Fruit fly (Drosophila melanogaster) whole organism, embryonic: ENCODE measurements around the gene CG13676.
A peak's percentile ranks its signal among the peaks of the same experiment; 100 is the strongest.

Experiments
- Aef1 ChIP-seq: fragments of 200-800 bp; sonication (Bioruptor generic); IDR thresholded peaks from 3 replicates; pipeline ENCODE4 v1.3.6; 2022; ENCODE audit warnings: missing biosample characterization, missing genetic modification characterization
- B-H2 ChIP-seq: fragments of 200-800 bp; sonication (Bioruptor generic); optimal IDR thresholded peaks from 2 replicates; lab custom pipeline; 2018; ENCODE audit warnings: missing biosample characterization, mild to moderate bottlenecking, missing genetic modification characterization
- CG10366 ChIP-seq: fragments of 200-800 bp; sonication (Bioruptor generic); IDR thresholded peaks from 2 replicates; pipeline ENCODE4 v1.3.6; 2022; ENCODE audit warnings: missing biosample characterization, missing genetic modification characterization
- CG12236 ChIP-seq: fragments of 200-800 bp; sonication (Bioruptor generic); optimal IDR thresholded peaks from 2 replicates; lab custom pipeline; 2016; ENCODE audit warnings: missing biosample characterization, missing genetic modification characterization
- CG12299 ChIP-seq: fragments of 200-800 bp; sonication (Bioruptor generic); optimal IDR thresholded peaks from 2 replicates; lab custom pipeline; 2018; ENCODE audit warnings: missing biosample characterization, mild to moderate bottlenecking, missing genetic modification characterization
- CG13123 ChIP-seq: fragments of 200-800 bp; sonication (Bioruptor generic); optimal IDR thresholded peaks from 2 replicates; lab custom pipeline; 2016; ENCODE audit warnings: missing biosample characterization, missing genetic modification characterization
- CG16813 ChIP-seq: fragments of 200-800 bp; sonication (Bioruptor generic); IDR thresholded peaks from 3 replicates; pipeline ENCODE4 v1.3.6; 2022; ENCODE audit warnings: missing biosample characterization, missing genetic modification characterization; ENCODE audit not compliant: partially characterized antibody
- CG17568 ChIP-seq: fragments of 200-800 bp; sonication (Bioruptor generic); optimal IDR thresholded peaks from 2 replicates; lab custom pipeline; 2018; ENCODE audit warnings: missing biosample characterization, mild to moderate bottlenecking, missing genetic modification characterization, moderate library complexity
- CG1832 ChIP-seq: fragments of 200-800 bp; sonication (Bioruptor generic); optimal IDR thresholded peaks from 2 replicates; lab custom pipeline; 2017; ENCODE audit warnings: missing biosample characterization, mild to moderate bottlenecking, missing genetic modification characterization, inconsistent platforms
- CG30020 ChIP-seq: fragments of 200-800 bp; optimal IDR thresholded peaks from 2 replicates; lab custom pipeline; 2019; ENCODE audit warnings: missing biosample characterization, mild to moderate bottlenecking, missing genetic modification characterization, moderate library complexity
- CG30403 ChIP-seq: fragments of 200-800 bp; sonication (Bioruptor generic); optimal IDR thresholded peaks from 3 replicates; lab custom pipeline; 2016; ENCODE audit warnings: missing biosample characterization, missing genetic modification characterization
- CG31441 ChIP-seq: fragments of 200-800 bp; sonication (Bioruptor generic); IDR thresholded peaks from 2 replicates; pipeline ENCODE4 v1.3.6; 2022; ENCODE audit warnings: missing biosample characterization, missing genetic modification characterization
- CG42726 ChIP-seq: fragments of 200-800 bp; sonication (Bioruptor generic); IDR thresholded peaks from 2 replicates; pipeline ENCODE4 v1.3.6; 2022; ENCODE audit warnings: missing biosample characterization, missing genetic modification characterization; ENCODE audit not compliant: partially characterized antibody
- CG4282 ChIP-seq: fragments of 200-800 bp; sonication (Bioruptor generic); optimal IDR thresholded peaks from 2 replicates; lab custom pipeline; 2016; ENCODE audit warnings: missing biosample characterization, missing genetic modification characterization
- CG4404 ChIP-seq: fragments of 200-800 bp; sonication (Bioruptor generic); IDR thresholded peaks from 2 replicates; pipeline ENCODE4 v1.3.6; 2022; ENCODE audit warnings: missing biosample characterization, missing genetic modification characterization
- CG7987 ChIP-seq: fragments of 200-800 bp; sonication (Bioruptor generic); optimal IDR thresholded peaks from 2 replicates; lab custom pipeline; 2018; ENCODE audit warnings: missing biosample characterization, mild to moderate bottlenecking, missing genetic modification characterization, moderate library complexity
- CG9817 ChIP-seq: fragments of 200-800 bp; sonication (Bioruptor generic); optimal IDR thresholded peaks from 2 replicates; lab custom pipeline; 2018; ENCODE audit warnings: missing biosample characterization, mild to moderate bottlenecking, missing genetic modification characterization, moderate library complexity
- CG9932 ChIP-seq: fragments of 200-800 bp; sonication (Bioruptor generic); IDR thresholded peaks from 2 replicates; pipeline ENCODE4 v1.3.6; 2022; ENCODE audit warnings: missing biosample characterization, missing genetic modification characterization
- CHES-1-like ChIP-seq: fragments of 200-800 bp; sonication (Bioruptor generic); optimal IDR thresholded peaks from 2 replicates; lab custom pipeline; 2016; ENCODE audit warnings: missing biosample characterization, missing genetic modification characterization
- CTCF ChIP-seq: fragments of 200-800 bp; sonication (Bioruptor generic); optimal IDR thresholded peaks from 2 replicates; lab custom pipeline; 2017; ENCODE audit warnings: missing biosample characterization, mild to moderate bottlenecking, missing genetic modification characterization, moderate library complexity
- CoRest ChIP-seq: fragments of 200-800 bp; sonication (Bioruptor generic); optimal IDR thresholded peaks from 3 replicates; lab custom pipeline; 2018; ENCODE audit warnings: missing biosample characterization, mild to moderate bottlenecking, missing genetic modification characterization, moderate library complexity
- Eip74EF ChIP-seq, 2 experiments: fragments of 200-800 bp in 1 of 2; fragments of >200 bp in 1 of 2; sonication (Bioruptor generic) in 1 of 2; optimal IDR thresholded peaks; 2 replicates each; lab custom pipeline; 2017 to 2019; ENCODE audit warnings: missing biosample characterization in 2 of 2, missing genetic modification characterization in 2 of 2, mild to moderate bottlenecking in 1 of 2, moderate library complexity in 1 of 2
- HLH4C ChIP-seq: fragments of 200-800 bp; sonication (Bioruptor generic); IDR thresholded peaks from 3 replicates; pipeline ENCODE4 v1.3.6; 2022; ENCODE audit warnings: missing biosample characterization, missing genetic modification characterization; ENCODE audit not compliant: partially characterized antibody
- HLHmδ ChIP-seq: fragments of 200-800 bp; sonication (Bioruptor generic); optimal IDR thresholded peaks from 2 replicates; lab custom pipeline; 2018; ENCODE audit warnings: missing biosample characterization, mild to moderate bottlenecking, missing genetic modification characterization, moderate library complexity
- Hand ChIP-seq: fragments of 200-800 bp; sonication (Bioruptor generic); optimal IDR thresholded peaks from 2 replicates; lab custom pipeline; 2017; ENCODE audit warnings: mild to moderate bottlenecking, missing biosample characterization, missing genetic modification reagents, missing genetic modification characterization
- Hr78 ChIP-seq, 2 experiments: fragments of 200-800 bp in 1 of 2; fragments of >200 bp in 1 of 2; sonication (Bioruptor generic) in 1 of 2; optimal IDR thresholded peaks; 2 replicates each; lab custom pipeline; 2017 to 2019; ENCODE audit warnings: missing biosample characterization in 2 of 2, missing genetic modification characterization in 2 of 2, mild to moderate bottlenecking in 1 of 2, moderate library complexity in 1 of 2
- MBD-R2 ChIP-seq: fragments of 200-800 bp; sonication (Bioruptor generic); IDR thresholded peaks from 2 replicates; pipeline ENCODE4 v1.3.6; 2022; ENCODE audit warnings: missing biosample characterization, missing genetic modification characterization
- Neu2 ChIP-seq: fragments of 200-800 bp; sonication (Bioruptor generic); optimal IDR thresholded peaks from 3 replicates; lab custom pipeline; 2016; ENCODE audit warnings: missing biosample characterization, missing genetic modification characterization, borderline replicate concordance
- Opbp ChIP-seq: fragments of 200-800 bp; sonication (Bioruptor generic); IDR thresholded peaks from 3 replicates; pipeline ENCODE4 v1.3.6; 2022; ENCODE audit warnings: missing biosample characterization, missing genetic modification characterization; ENCODE audit not compliant: partially characterized antibody
- PHDP ChIP-seq: fragments of 200-800 bp; sonication (Bioruptor generic); optimal IDR thresholded peaks from 3 replicates; lab custom pipeline; 2018; ENCODE audit warnings: missing biosample characterization, mild to moderate bottlenecking, missing genetic modification characterization, moderate library complexity
- Rx ChIP-seq: fragments of 200-800 bp; sonication (Bioruptor generic); IDR thresholded peaks from 2 replicates; pipeline ENCODE4 v1.3.6; 2022; ENCODE audit warnings: missing biosample characterization, missing genetic modification characterization
- Spps ChIP-seq: fragments of 200-800 bp; sonication (Bioruptor generic); optimal IDR thresholded peaks from 2 replicates; lab custom pipeline; 2018; ENCODE audit warnings: missing biosample characterization, mild to moderate bottlenecking, missing genetic modification characterization
- chn ChIP-seq: fragments of 200-800 bp; sonication (Bioruptor generic); optimal IDR thresholded peaks from 2 replicates; lab custom pipeline; 2016; ENCODE audit warnings: missing biosample characterization, missing genetic modification characterization
- da ChIP-seq: fragments of 200-800 bp; sonication (Bioruptor generic); optimal IDR thresholded peaks from 2 replicates; lab custom pipeline; 2016; ENCODE audit warnings: missing biosample characterization, missing genetic modification characterization
- dm ChIP-seq: fragments of 200-800 bp; sonication (Bioruptor generic); optimal IDR thresholded peaks from 3 replicates; lab custom pipeline; 2016; ENCODE audit warnings: missing biosample characterization, missing genetic modification characterization
- fd64A ChIP-seq: fragments of 200-800 bp; sonication (Bioruptor generic); optimal IDR thresholded peaks from 3 replicates; lab custom pipeline; 2018; ENCODE audit warnings: missing biosample characterization, mild to moderate bottlenecking, missing genetic modification characterization
- gem ChIP-seq: fragments of 200-800 bp; sonication (Bioruptor generic); optimal IDR thresholded peaks from 2 replicates; lab custom pipeline; 2019; ENCODE audit warnings: missing biosample characterization, mild to moderate bottlenecking, missing genetic modification characterization, moderate library complexity
- gfzf ChIP-seq: fragments of 200-800 bp; sonication (Bioruptor generic); optimal IDR thresholded peaks from 2 replicates; lab custom pipeline; 2016; ENCODE audit warnings: missing biosample characterization, mild to moderate bottlenecking, missing genetic modification characterization, moderate library complexity
- gsb-n ChIP-seq: fragments of 200-800 bp; sonication (Bioruptor generic); optimal IDR thresholded peaks from 3 replicates; lab custom pipeline; 2018; ENCODE audit warnings: missing biosample characterization, mild to moderate bottlenecking, missing genetic modification characterization
- ind ChIP-seq: fragments of 200-800 bp; sonication (Bioruptor generic); optimal IDR thresholded peaks from 3 replicates; lab custom pipeline; 2016; ENCODE audit warnings: missing biosample characterization, missing genetic modification characterization
- pb ChIP-seq: fragments of 200-800 bp; sonication (Bioruptor generic); optimal IDR thresholded peaks from 3 replicates; lab custom pipeline; 2016; ENCODE audit warnings: missing biosample characterization, missing genetic modification characterization
- pho ChIP-seq: fragments of 200-800 bp; sonication (Bioruptor generic); optimal IDR thresholded peaks from 2 replicates; lab custom pipeline; 2016; ENCODE audit warnings: missing biosample characterization, missing genetic modification characterization
- phol ChIP-seq: fragments of 200-800 bp; sonication (Bioruptor generic); optimal IDR thresholded peaks from 3 replicates; lab custom pipeline; 2018; ENCODE audit warnings: missing biosample characterization, mild to moderate bottlenecking, missing genetic modification characterization, moderate library complexity
- salm ChIP-seq: fragments of 200-800 bp; sonication (Bioruptor generic); optimal IDR thresholded peaks from 2 replicates; lab custom pipeline; 2018; ENCODE audit warnings: missing biosample characterization, mild to moderate bottlenecking, missing genetic modification characterization
- sisA ChIP-seq: fragments of 200-800 bp; sonication (Bioruptor generic); IDR thresholded peaks from 2 replicates; pipeline ENCODE4 v1.3.6; 2022; ENCODE audit warnings: missing biosample characterization, missing genetic modification characterization
- ssp ChIP-seq: fragments of 200-800 bp; sonication (Bioruptor generic); IDR thresholded peaks from 2 replicates; pipeline ENCODE4 v1.3.6; 2022; ENCODE audit warnings: missing biosample characterization, missing genetic modification characterization
- vnd ChIP-seq: fragments of 200-800 bp; sonication (Bioruptor generic); IDR thresholded peaks from 3 replicates; pipeline ENCODE4 v1.3.6; 2022; ENCODE audit warnings: missing biosample characterization, missing genetic modification characterization; ENCODE audit not compliant: partially characterized antibody
- z ChIP-seq: fragments of 200-800 bp; sonication (Bioruptor generic); IDR thresholded peaks from 3 replicates; pipeline ENCODE4 v1.3.6; 2022; ENCODE audit warnings: missing biosample characterization, missing genetic modification characterization

The CG13676 gene

dm6 chr3L:8185263-8186227 is 33.9 kb upstream of the CG13676 start (continued):
- TF ChIP-seq CG42726, result no peak
- no peak for TF ChIP-seq CG12236 (GFP tag; lab: Kevin White, UChicago)
- TF ChIP-seq z, result no peak
- no peak for TF ChIP-seq B-H2
- no peak for TF ChIP-seq gfzf
- TF ChIP-seq CG7987, result peak; percentile 96
- peak; percentile 41; the same call in 1 of the 2 replicates for TF ChIP-seq CG10366 (GFP tag; lab: Robert Waterston, UW)
- peak; percentile 51 for TF ChIP-seq CG31441 (GFP tag; lab: Robert Waterston, UW)
- peak; percentile 47 for TF ChIP-seq CG9817
- peak; percentile 62 for TF ChIP-seq CG9932 (GFP tag; lab: Robert Waterston, UW)
- peak in 1 of 2 experiments; percentile 27 for TF ChIP-seq Eip74EF (GFP tag; optimal IDR thresholded peaks at IDR 0.05; lab: Kevin White, UChicago)
- no peak for TF ChIP-seq CG30020 (tag; lab: Kevin White, UChicago)
- TF ChIP-seq pho, result peak; percentile 55
- no peak for TF ChIP-seq Opbp (GFP tag; lab: Robert Waterston, UW)
- peak; percentile 62 for TF ChIP-seq gem (tag; lab: Kevin White, UChicago)
- TF ChIP-seq CoRest (tag; lab: Kevin White, UChicago), result peak; percentile 59
- no peak for TF ChIP-seq dm (GFP tag; lab: Kevin White, UChicago)
- TF ChIP-seq salm (tag; lab: Kevin White, UChicago), result no peak
- TF ChIP-seq HLHmδ (GFP tag; lab: Kevin White, UChicago), result peak; percentile 15
- peak; percentile 51 for TF ChIP-seq ind (GFP tag; lab: Kevin White, UChicago)
- no peak for TF ChIP-seq Spps (tag; lab: Kevin White, UChicago)
- no peak for TF ChIP-seq CG17568 (GFP tag; lab: Kevin White, UChicago)
- TF ChIP-seq gsb-n (tag; lab: Kevin White, UChicago), result no peak
- no peak for TF ChIP-seq vnd (GFP tag; lab: Robert Waterston, UW)
- no peak for TF ChIP-seq CG4282 (GFP tag; lab: Kevin White, UChicago)
- no peak for TF ChIP-seq CG13123
- no peak for TF ChIP-seq CTCF (GFP tag; lab: Kevin White, UChicago)
- no peak for TF ChIP-seq ssp (GFP tag; lab: Robert Waterston, UW)
- peak; percentile 11 for TF ChIP-seq PHDP (tag; lab: Kevin White, UChicago)
- peak; percentile 44 for TF ChIP-seq CHES-1-like
- no peak for TF ChIP-seq Neu2 (GFP tag; lab: Kevin White, UChicago)
- TF ChIP-seq sisA (GFP tag; lab: Robert Waterston, UW), result peak; percentile 44; the same call in 1 of the 2 replicates
- no peak for TF ChIP-seq da (GFP tag; lab: Kevin White, UChicago)
- TF ChIP-seq Aef1 (GFP tag; lab: Robert Waterston, UW), result peak; percentile 51
- peak; percentile 43 for TF ChIP-seq phol
- TF ChIP-seq fd64A (GFP tag; lab: Kevin White, UChicago), result peak; percentile 5
- peak; percentile 31 for TF ChIP-seq pb (GFP tag; lab: Kevin White, UChicago)
- TF ChIP-seq CG16813 (GFP tag; lab: Robert Waterston, UW), result no peak
- TF ChIP-seq chn (GFP tag; lab: Kevin White, UChicago), result peak; percentile 26
- peak; percentile 58 for TF ChIP-seq CG30403 (GFP tag; lab: Kevin White, UChicago)
- TF ChIP-seq HLH4C, result no peak
- no peak for TF ChIP-seq CG4404
- TF ChIP-seq Rx (GFP tag; lab: Robert Waterston, UW), result no peak
- peak; percentile 6; the same call in 1 of the 2 replicates for TF ChIP-seq MBD-R2 (GFP tag; lab: Robert Waterston, UW)
- no peak for TF ChIP-seq Hand (GFP tag; lab: Kevin White, UChicago)
- TF ChIP-seq CG1832 (GFP tag; lab: Kevin White, UChicago), result no peak
- TF ChIP-seq CG12299 (tag; lab: Kevin White, UChicago), result peak; percentile 10
- TF ChIP-seq Hr78 (GFP tag; optimal IDR thresholded peaks at IDR 0.05; lab: Kevin White, UChicago), result peak in 1 of 2 experiments; percentile 60
